Fruit fly (Drosophila melanogaster): ENCODE measurements around the gene Glyp.

Gene Glyp

dm6 chr2L:2177969-2178809 is 47.6 kb downstream of the Glyp start, which contains the start of gene aop (continued):
- TF ChIP-seq oc (tag; optimal IDR thresholded peaks at IDR 0.05): peak; percentile 21
- peak; percentile 7 for TF ChIP-seq ems (GFP tag; optimal IDR thresholded peaks at IDR 0.05)
- TF ChIP-seq CG14965 (GFP tag; optimal IDR thresholded peaks at IDR 0.05; ENCODE audit: borderline replicate concordance): no peak
- peak; percentile 34 for TF ChIP-seq CG6254 (GFP tag; optimal IDR thresholded peaks at IDR 0.05)
- TF ChIP-seq CG10543 (GFP tag; optimal IDR thresholded peaks at IDR 0.05): peak; percentile 46
- TF ChIP-seq CG4820 (GFP tag; optimal IDR thresholded peaks at IDR 0.05): no peak
- no peak for TF ChIP-seq CG4730 (GFP tag; IDR thresholded peaks at IDR 0.05)
- TF ChIP-seq eve (GFP tag; optimal IDR thresholded peaks at IDR 0.05): no peak
- TF ChIP-seq HmgZ (tag; optimal IDR thresholded peaks at IDR 0.05): peak; percentile 52
- no peak for TF ChIP-seq hkb (optimal IDR thresholded peaks at IDR 0.05)
- TF ChIP-seq hkb (GFP tag; IDR thresholded peaks at IDR 0.05): no peak
- TF ChIP-seq prd (optimal IDR thresholded peaks at IDR 0.05): no peak
- no peak for TF ChIP-seq prd (GFP tag; IDR thresholded peaks at IDR 0.05)
- TF ChIP-seq Elba2 (GFP tag; optimal IDR thresholded peaks at IDR 0.05): peak; percentile 30
- TF ChIP-seq fru (optimal IDR thresholded peaks at IDR 0.05): no peak
- TF ChIP-seq CG10321 (GFP tag; IDR thresholded peaks at IDR 0.05): no peak
- no peak for TF ChIP-seq phol (tag; optimal IDR thresholded peaks at IDR 0.05)
- peak; percentile 23; the same call in 1 of the 3 replicates for TF ChIP-seq row (GFP tag; IDR thresholded peaks at IDR 0.05)
- peak; percentile 52 for TF ChIP-seq lab (GFP tag; optimal IDR thresholded peaks at IDR 0.05)
- no peak for TF ChIP-seq org-1 (GFP tag; optimal IDR thresholded peaks at IDR 0.05)
- TF ChIP-seq CG3726 (GFP tag; IDR thresholded peaks at IDR 0.05): no peak
- TF ChIP-seq MBD-R2 (GFP tag; IDR thresholded peaks at IDR 0.05): no peak
- no peak for TF ChIP-seq CG17802 (tag; optimal IDR thresholded peaks at IDR 0.05)
- TF ChIP-seq fu2 (GFP tag; optimal IDR thresholded peaks at IDR 0.05): no peak
- TF ChIP-seq CG8359 (GFP tag; optimal IDR thresholded peaks at IDR 0.05; ENCODE audit: borderline replicate concordance): no peak
- TF ChIP-seq sima (GFP tag; optimal IDR thresholded peaks at IDR 0.05): no peak
- TF ChIP-seq Dp (GFP tag; optimal IDR thresholded peaks at IDR 0.05): no peak
- no peak for TF ChIP-seq E2f1 (GFP tag; IDR thresholded peaks at IDR 0.05)
- TF ChIP-seq nmo (GFP tag; optimal IDR thresholded peaks at IDR 0.05): peak; percentile 6
- no peak for TF ChIP-seq Lpt (GFP tag; optimal IDR thresholded peaks at IDR 0.05)
- no peak for TF ChIP-seq sens-2 (GFP tag; IDR thresholded peaks at IDR 0.05)
- TF ChIP-seq Myb (GFP tag; optimal IDR thresholded peaks at IDR 0.05): no peak
- peak; percentile 72 for TF ChIP-seq pros (GFP tag; optimal IDR thresholded peaks at IDR 0.05)
- no peak for TF ChIP-seq tin (GFP tag; optimal IDR thresholded peaks at IDR 0.05)
- TF ChIP-seq CG1529 (GFP tag; optimal IDR thresholded peaks at IDR 0.05): peak; percentile 9
- no peak for TF ChIP-seq CG32772 (GFP tag; IDR thresholded peaks at IDR 0.05)
- peak; percentile 53 for TF ChIP-seq CG33213 (GFP tag; optimal IDR thresholded peaks at IDR 0.05)
- TF ChIP-seq zfh1 (GFP tag; IDR thresholded peaks at IDR 0.05): 0 out of 3 replicates have a peak, but pooled peaks have one; percentile 48
- TF ChIP-seq CG31365 (tag; optimal IDR thresholded peaks at IDR 0.05): no peak
- peak; percentile 38; the same call in 1 of the 2 replicates for TF ChIP-seq Rfx (GFP tag; IDR thresholded peaks at IDR 0.05)
- TF ChIP-seq dati (GFP tag; IDR thresholded peaks at IDR 0.05): no peak
- TF ChIP-seq Side (GFP tag; optimal IDR thresholded peaks at IDR 0.05): no peak
- TF ChIP-seq ranshi (GFP tag; IDR thresholded peaks at IDR 0.05): no peak; the same call in 1 of the 2 replicates
- TF ChIP-seq CG4404 (GFP tag; IDR thresholded peaks at IDR 0.05): no peak
- TF ChIP-seq cwo (GFP tag; optimal IDR thresholded peaks at IDR 0.05): no peak
- no peak for TF ChIP-seq D19B (GFP tag; optimal IDR thresholded peaks at IDR 0.05)
- no peak for TF ChIP-seq CG4707 (GFP tag; optimal IDR thresholded peaks at IDR 0.05)
- TF ChIP-seq chinmo (GFP tag; IDR thresholded peaks at IDR 0.05; ENCODE audit: partially characterized antibody): peak; percentile 67; the same call in 1 of the 4 replicates
- no peak for TF ChIP-seq CG7372 (GFP tag; IDR thresholded peaks at IDR 0.05)
- TF ChIP-seq CG15696 (tag; optimal IDR thresholded peaks at IDR 0.05): peak; percentile 18
- TF ChIP-seq CG3065 (GFP tag; optimal IDR thresholded peaks at IDR 0.05): no peak
